Fruit fly (Drosophila melanogaster) whole organism, embryonic: ENCODE measurements around the gene Acat2.

Experiments used
- Adf1 ChIP-seq: fragments of 200-800 bp; sonication (Bioruptor generic); IDR thresholded peaks from 2 replicates; pipeline ENCODE4 v1.3.6; 2022; ENCODE audit warnings: missing biosample characterization, missing genetic modification characterization
- Atf6 ChIP-seq: fragments of 200-800 bp; sonication (Bioruptor generic); IDR thresholded peaks from 2 replicates; pipeline ENCODE4 v1.3.6; 2022; ENCODE audit warnings: missing biosample characterization, missing genetic modification characterization
- B-H2 ChIP-seq: fragments of 200-800 bp; sonication (Bioruptor generic); optimal IDR thresholded peaks from 2 replicates; lab custom pipeline; 2018; ENCODE audit warnings: missing biosample characterization, mild to moderate bottlenecking, missing genetic modification characterization
- CG10366 ChIP-seq: fragments of 200-800 bp; sonication (Bioruptor generic); IDR thresholded peaks from 2 replicates; pipeline ENCODE4 v1.3.6; 2022; ENCODE audit warnings: missing biosample characterization, missing genetic modification characterization
- CG11398 ChIP-seq: fragments of 200-800 bp; sonication (Bioruptor generic); optimal IDR thresholded peaks from 2 replicates; lab custom pipeline; 2016; ENCODE audit warnings: missing biosample characterization, missing genetic modification characterization
- CG11695 ChIP-seq: fragments of 200-800 bp; sonication (Bioruptor generic); IDR thresholded peaks from 3 replicates; pipeline ENCODE4 v1.3.6; 2022; ENCODE audit warnings: missing biosample characterization, missing genetic modification characterization
- CG12659 ChIP-seq: fragments of 200-800 bp; sonication (Bioruptor generic); optimal IDR thresholded peaks from 3 replicates; lab custom pipeline; 2017; ENCODE audit warnings: mild to moderate bottlenecking, missing biosample characterization, missing genetic modification reagents, missing genetic modification characterization
- CG13123 ChIP-seq: fragments of 200-800 bp; sonication (Bioruptor generic); optimal IDR thresholded peaks from 2 replicates; lab custom pipeline; 2016; ENCODE audit warnings: missing biosample characterization, missing genetic modification characterization
- CG13296 ChIP-seq: fragments of 200-800 bp; sonication (Bioruptor generic); optimal IDR thresholded peaks from 3 replicates; lab custom pipeline; 2018; ENCODE audit warnings: missing biosample characterization, mild to moderate bottlenecking, missing genetic modification characterization
- CG13894 ChIP-seq: fragments of 200-800 bp; sonication (Bioruptor generic); optimal IDR thresholded peaks from 3 replicates; lab custom pipeline; 2018; ENCODE audit warnings: missing biosample characterization, mild to moderate bottlenecking, missing genetic modification characterization, moderate library complexity
- CG14014 ChIP-seq: fragments of 200-800 bp; sonication (Bioruptor generic); IDR thresholded peaks from 2 replicates; pipeline ENCODE4 v1.3.6; 2022; ENCODE audit warnings: missing biosample characterization, missing genetic modification characterization
- CG15269 ChIP-seq: fragments of 200-800 bp; sonication (Bioruptor generic); optimal IDR thresholded peaks from 2 replicates; lab custom pipeline; 2018; ENCODE audit warnings: missing biosample characterization, mild to moderate bottlenecking, missing genetic modification characterization, moderate library complexity
- CG1603 ChIP-seq: fragments of 200-800 bp; sonication (Bioruptor generic); optimal IDR thresholded peaks from 2 replicates; lab custom pipeline; 2019; ENCODE audit warnings: missing biosample characterization, mild to moderate bottlenecking, missing genetic modification characterization, moderate library complexity
- CG2116 ChIP-seq: fragments of 200-800 bp; sonication (Bioruptor generic); optimal IDR thresholded peaks from 3 replicates; lab custom pipeline; 2018; ENCODE audit warnings: missing biosample characterization, mild to moderate bottlenecking, missing genetic modification characterization
- CG2678 ChIP-seq: fragments of 200-800 bp; sonication (Bioruptor generic); optimal IDR thresholded peaks from 3 replicates; lab custom pipeline; 2019; ENCODE audit warnings: missing biosample characterization, mild to moderate bottlenecking, missing genetic modification characterization, moderate library complexity
- CG30403 ChIP-seq: fragments of 200-800 bp; sonication (Bioruptor generic); optimal IDR thresholded peaks from 3 replicates; lab custom pipeline; 2016; ENCODE audit warnings: missing biosample characterization, missing genetic modification characterization
- CG5180 ChIP-seq: fragments of 200-800 bp; sonication (Bioruptor generic); optimal IDR thresholded peaks from 3 replicates; lab custom pipeline; 2017; ENCODE audit warnings: missing biosample characterization, missing genetic modification characterization, mild to moderate bottlenecking, moderate library complexity, missing genetic modification reagents
- CG9932 ChIP-seq: fragments of 200-800 bp; sonication (Bioruptor generic); IDR thresholded peaks from 2 replicates; pipeline ENCODE4 v1.3.6; 2022; ENCODE audit warnings: missing biosample characterization, missing genetic modification characterization
- Dad ChIP-seq: fragments of 200-800 bp; sonication (Bioruptor generic); optimal IDR thresholded peaks from 3 replicates; lab custom pipeline; 2016; ENCODE audit warnings: missing biosample characterization, missing genetic modification characterization
- Eip74EF ChIP-seq, 2 experiments: fragments of 200-800 bp in 1 of 2; fragments of >200 bp in 1 of 2; sonication (Bioruptor generic) in 1 of 2; optimal IDR thresholded peaks; 2 replicates each; lab custom pipeline; 2017 to 2019; ENCODE audit warnings: missing biosample characterization in 2 of 2, missing genetic modification characterization in 2 of 2, mild to moderate bottlenecking in 1 of 2, moderate library complexity in 1 of 2
- Hmr ChIP-seq: fragments of 200-800 bp; sonication (Bioruptor generic); optimal IDR thresholded peaks from 3 replicates; lab custom pipeline; 2017; ENCODE audit warnings: mild to moderate bottlenecking, missing biosample characterization, missing genetic modification reagents, missing genetic modification characterization
- Mrtf ChIP-seq: fragments of 200-800 bp; sonication (Bioruptor generic); IDR thresholded peaks from 3 replicates; pipeline ENCODE4 v1.3.6; 2022; ENCODE audit warnings: missing biosample characterization, missing genetic modification characterization
- NC2α ChIP-seq: fragments of 200-800 bp; sonication (Bioruptor generic); optimal IDR thresholded peaks from 2 replicates; lab custom pipeline; 2016; ENCODE audit warnings: missing biosample characterization, missing genetic modification characterization
- Ptx1 ChIP-seq: fragments of 200-800 bp; sonication (Bioruptor generic); IDR thresholded peaks from 2 replicates; pipeline ENCODE4 v1.3.6; 2022; ENCODE audit warnings: missing biosample characterization, missing genetic modification characterization
- amos ChIP-seq: fragments of 200-800 bp; sonication (Bioruptor generic); IDR thresholded peaks from 2 replicates; pipeline ENCODE4 v1.3.6; 2022; ENCODE audit warnings: missing biosample characterization, missing genetic modification characterization; ENCODE audit not compliant: partially characterized antibody
- cwo ChIP-seq: fragments of 200-800 bp; sonication (Bioruptor generic); optimal IDR thresholded peaks from 3 replicates; lab custom pipeline; 2017; ENCODE audit warnings: missing biosample characterization, missing genetic modification characterization, mild to moderate bottlenecking, moderate library complexity, missing genetic modification reagents
- da ChIP-seq: fragments of 200-800 bp; sonication (Bioruptor generic); optimal IDR thresholded peaks from 2 replicates; lab custom pipeline; 2016; ENCODE audit warnings: missing biosample characterization, missing genetic modification characterization
- ewg ChIP-seq: fragments of 200-800 bp; sonication (Bioruptor generic); optimal IDR thresholded peaks from 3 replicates; lab custom pipeline; 2017; ENCODE audit warnings: mild to moderate bottlenecking, missing biosample characterization, missing genetic modification reagents, missing genetic modification characterization
- fd3F ChIP-seq: fragments of 200-800 bp; sonication (Bioruptor generic); optimal IDR thresholded peaks from 2 replicates; lab custom pipeline; 2018; ENCODE audit warnings: missing biosample characterization, mild to moderate bottlenecking, missing genetic modification characterization, moderate library complexity
- fd64A ChIP-seq: fragments of 200-800 bp; sonication (Bioruptor generic); optimal IDR thresholded peaks from 3 replicates; lab custom pipeline; 2018; ENCODE audit warnings: missing biosample characterization, mild to moderate bottlenecking, missing genetic modification characterization
- grau ChIP-seq: fragments of 200-800 bp; optimal IDR thresholded peaks from 3 replicates; lab custom pipeline; 2019; ENCODE audit warnings: missing biosample characterization, mild to moderate bottlenecking, missing genetic modification characterization, moderate library complexity
- grn ChIP-seq: fragments of 200-800 bp; sonication (Bioruptor generic); optimal IDR thresholded peaks from 3 replicates; lab custom pipeline; 2017; ENCODE audit warnings: missing biosample characterization, missing genetic modification characterization
- hb ChIP-seq: fragments of 200-800 bp; sonication (Bioruptor generic); IDR thresholded peaks from 3 replicates; pipeline ENCODE4 v1.3.6; 2022; ENCODE audit warnings: missing biosample characterization, missing genetic modification characterization; ENCODE audit not compliant: partially characterized antibody
- hth ChIP-seq: fragments of >200 bp; optimal IDR thresholded peaks from 2 replicates; lab custom pipeline; 2017; ENCODE audit warnings: inconsistent platforms
- kni ChIP-seq: fragments of 200-800 bp; sonication (Bioruptor generic); optimal IDR thresholded peaks from 3 replicates; lab custom pipeline; 2017; ENCODE audit warnings: mild to moderate bottlenecking, missing biosample characterization, missing genetic modification reagents, missing genetic modification characterization
- lmd ChIP-seq: fragments of 200-800 bp; sonication (Bioruptor generic); IDR thresholded peaks from 2 replicates; pipeline ENCODE4 v1.3.6; 2022; ENCODE audit warnings: missing biosample characterization, missing genetic modification characterization
- nerfin-1 ChIP-seq: fragments of 200-800 bp; sonication (Bioruptor generic); optimal IDR thresholded peaks from 3 replicates; lab custom pipeline; 2019; ENCODE audit warnings: missing biosample characterization, mild to moderate bottlenecking, missing genetic modification characterization, moderate library complexity
- p53 ChIP-seq: fragments of 200-800 bp; sonication (Bioruptor generic); optimal IDR thresholded peaks from 2 replicates; lab custom pipeline; 2016; ENCODE audit warnings: missing biosample characterization, missing genetic modification characterization
- pita ChIP-seq: fragments of 200-800 bp; sonication (Bioruptor generic); optimal IDR thresholded peaks from 2 replicates; lab custom pipeline; 2017; ENCODE audit warnings: missing biosample characterization, mild to moderate bottlenecking, missing genetic modification characterization
- prd ChIP-seq, 3 experiments: fragments of >200 bp in 2 of 3; fragments of 200-800 bp in 1 of 3; sonication (Bioruptor generic) in 1 of 3; optimal IDR thresholded peaks in 2 of 3; IDR thresholded peaks in 1 of 3; 2 replicates in 2 of 3; 3 replicates in 1 of 3; pipeline versions ENCODE4 v1.3.6 to Lab custom; 2017 to 2022; ENCODE audit warnings: missing biosample characterization in 1 of 3, missing genetic modification characterization in 1 of 3
- sd ChIP-seq: fragments of 200-800 bp; sonication (Bioruptor generic); optimal IDR thresholded peaks from 3 replicates; lab custom pipeline; 2018; ENCODE audit warnings: missing biosample characterization, mild to moderate bottlenecking, missing genetic modification characterization, moderate library complexity
- sens ChIP-seq: fragments of 200-800 bp; sonication (Bioruptor generic); peaks from one replicate; lab custom pipeline; 2016; ENCODE audit warnings: missing biosample characterization, missing genetic modification characterization
- sob ChIP-seq: fragments of 200-800 bp; sonication (Bioruptor generic); IDR thresholded peaks from 2 replicates; pipeline ENCODE4 v1.3.6; 2022; ENCODE audit warnings: missing biosample characterization, missing genetic modification characterization
- stwl ChIP-seq: fragments of 200-800 bp; sonication (Bioruptor generic); optimal IDR thresholded peaks from 3 replicates; lab custom pipeline; 2018; ENCODE audit warnings: missing biosample characterization, mild to moderate bottlenecking, missing genetic modification characterization, moderate library complexity
- tgo ChIP-seq: fragments of 200-800 bp; sonication (Bioruptor generic); IDR thresholded peaks from 3 replicates; pipeline ENCODE4 v1.3.6; 2022; ENCODE audit warnings: missing biosample characterization, missing genetic modification characterization
- wdn ChIP-seq: fragments of 200-800 bp; sonication (Bioruptor generic); IDR thresholded peaks from 2 replicates; pipeline ENCODE4 v1.3.6; 2022; ENCODE audit warnings: missing biosample characterization, missing genetic modification characterization
- wor ChIP-seq: fragments of 200-800 bp; sonication (Bioruptor generic); IDR thresholded peaks from 2 replicates; pipeline ENCODE4 v1.3.6; 2022; ENCODE audit warnings: missing biosample characterization, missing genetic modification characterization
- z ChIP-seq: fragments of 200-800 bp; sonication (Bioruptor generic); IDR thresholded peaks from 3 replicates; pipeline ENCODE4 v1.3.6; 2022; ENCODE audit warnings: missing biosample characterization, missing genetic modification characterization

Gene Acat2

DNA sequence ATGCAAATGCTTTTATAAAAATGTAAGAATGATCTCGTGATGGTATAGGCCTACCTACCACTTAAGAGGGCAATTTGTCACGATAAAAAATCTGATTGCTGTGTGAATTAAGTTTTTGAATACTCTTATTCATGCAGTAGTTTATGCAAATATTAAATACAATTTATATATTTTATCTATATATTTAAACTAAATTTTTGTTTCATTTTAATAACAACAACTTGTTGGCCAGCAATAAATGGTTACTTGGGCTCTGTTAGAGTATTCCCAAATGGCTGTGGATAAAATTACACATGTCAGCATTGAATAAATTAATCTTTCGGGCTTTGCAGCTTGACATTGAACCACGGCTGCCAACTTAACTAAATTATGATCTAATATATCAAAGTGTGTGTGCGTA is 44.2 kb upstream of the Acat2 start (continued):
- TF ChIP-seq cwo (peak; percentile 61), Atf6 (GFP tag; lab: Robert Waterston, UW) (peak; percentile 66; the same call in 1 of the 2 replicates), hth (lab: Kevin White, UChicago) (no peak), grau (tag; lab: Kevin White, UChicago) (peak; percentile 58), tgo (GFP tag; lab: Robert Waterston, UW) (peak; percentile 17; the same call in 2 of the 3 replicates), B-H2 (GFP tag; lab: Kevin White, UChicago) (no peak), CG9932 (GFP tag; lab: Robert Waterston, UW) (peak; percentile 51), amos (no peak), CG12659 (GFP tag; lab: Kevin White, UChicago) (peak; percentile 17), stwl (tag; lab: Kevin White, UChicago) (no peak), CG13296 (GFP tag; lab: Kevin White, UChicago) (peak; percentile 37), fd3F (GFP tag; lab: Kevin White, UChicago) (peak; percentile 43), lmd (GFP tag; lab: Robert Waterston, UW) (peak; percentile 27; the same call in 1 of the 2 replicates), hb (GFP tag; lab: Robert Waterston, UW) (no peak), prd (optimal IDR thresholded peaks at IDR 0.05; lab: Kevin White, UChicago) (no peak), prd (GFP tag; IDR thresholded peaks at IDR 0.05; lab: Robert Waterston, UW) (peak; percentile 29; the same call in 1 of the 3 replicates), CG14014 (GFP tag; lab: Robert Waterston, UW) (peak; percentile 62; the same call in 1 of the 2 replicates), sob (peak; percentile 49; the same call in 1 of the 2 replicates), p53 (GFP tag; lab: Kevin White, UChicago) (no peak), Hmr (GFP tag; lab: Kevin White, UChicago) (peak; percentile 8), NC2α (GFP tag; lab: Kevin White, UChicago) (no peak), wor (GFP tag; lab: Robert Waterston, UW) (no peak), Adf1 (GFP tag; lab: Robert Waterston, UW) (peak; percentile 36; the same call in 1 of the 2 replicates), CG15269 (tag; lab: Kevin White, UChicago) (peak; percentile 69), CG2678 (peak; percentile 62), CG10366 (peak; percentile 22; the same call in 1 of the 2 replicates), CG30403 (peak; percentile 18), ewg (GFP tag; lab: Kevin White, UChicago) (no peak), sd (tag; lab: Kevin White, UChicago) (peak; percentile 18), CG11695 (0 out of 3 replicates have a peak, but pooled peaks have one; percentile 50)

DNA sequence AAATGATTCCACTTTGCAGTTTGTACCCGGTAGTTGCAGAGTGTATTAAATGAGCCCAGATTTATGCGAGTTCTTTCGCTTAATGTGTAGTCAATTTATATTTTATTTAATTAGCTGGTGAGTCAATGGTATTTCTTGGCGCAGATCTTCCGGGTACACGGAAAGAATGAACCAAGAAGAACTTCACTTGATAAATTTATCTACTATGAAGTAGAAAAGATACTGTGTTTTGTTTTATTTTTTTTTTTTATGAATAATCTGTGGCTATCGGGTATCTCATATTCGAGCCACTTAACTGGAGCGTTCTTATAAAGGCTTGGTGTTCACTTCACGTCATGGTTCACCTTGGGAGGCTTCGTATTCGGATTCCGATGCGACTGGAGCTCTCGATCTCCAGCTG is 37.7 kb upstream of the Acat2 start:
- TF ChIP-seq sd (tag; lab: Kevin White, UChicago) (peak; percentile 9), wdn (GFP tag; lab: Robert Waterston, UW) (no peak), da (no peak), sens (GFP tag; lab: Kevin White, UChicago) (peak; percentile 50)

DNA sequence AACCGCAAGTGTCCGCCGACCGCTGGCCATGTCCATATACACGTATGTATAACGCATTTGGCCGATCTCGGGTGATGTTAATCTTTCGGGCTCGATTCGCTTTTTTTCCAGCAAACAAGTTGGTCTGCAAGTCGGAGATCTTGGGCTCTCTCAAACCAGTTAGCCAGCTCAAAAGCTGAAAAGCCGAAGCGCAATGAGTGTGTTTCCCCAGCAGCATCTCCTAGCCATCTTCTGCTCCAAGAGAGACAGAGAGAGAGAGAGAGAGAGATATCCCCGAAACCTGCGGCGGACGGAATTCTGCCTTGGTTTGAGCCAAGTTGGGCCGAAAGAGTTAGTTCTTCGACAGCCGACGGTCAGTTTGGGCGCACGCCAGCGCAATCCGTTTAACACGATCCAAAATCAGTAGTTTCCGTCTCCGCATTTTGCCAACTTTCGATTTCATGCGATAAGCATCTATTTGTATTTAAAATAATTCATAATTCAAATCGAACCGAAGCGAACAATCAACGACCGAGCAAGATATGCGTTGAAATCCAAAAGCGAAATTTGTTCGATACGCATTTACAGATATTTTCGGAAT is 37.2 kb upstream of the Acat2 start:
- TF ChIP-seq CG13894 (tag; lab: Kevin White, UChicago): peak; percentile 31
- TF ChIP-seq Mrtf (GFP tag; lab: Robert Waterston, UW): no peak
- TF ChIP-seq CG5180 (GFP tag; lab: Kevin White, UChicago): peak; percentile 90
- no peak for TF ChIP-seq Ptx1 (GFP tag; lab: Robert Waterston, UW)
- TF ChIP-seq kni: no peak
- TF ChIP-seq Hmr (GFP tag; lab: Kevin White, UChicago): no peak
- peak; percentile 88 for TF ChIP-seq z (GFP tag; lab: Robert Waterston, UW)
- TF ChIP-seq Dad: no peak
- no peak for TF ChIP-seq CG13123
- no peak for TF ChIP-seq CG2116 (GFP tag; lab: Kevin White, UChicago)
- TF ChIP-seq fd64A (GFP tag; lab: Kevin White, UChicago): no peak
- TF ChIP-seq grn: peak; percentile 44
- no peak for TF ChIP-seq pita (GFP tag; lab: Kevin White, UChicago)
- no peak for TF ChIP-seq CG11398 (GFP tag; lab: Kevin White, UChicago)
- no peak for TF ChIP-seq Atf6 (GFP tag; lab: Robert Waterston, UW)
- TF ChIP-seq Eip74EF (GFP tag; optimal IDR thresholded peaks at IDR 0.05; lab: Kevin White, UChicago): peak in 1 of 2 experiments; percentile 73
- no peak for TF ChIP-seq nerfin-1 (tag; lab: Kevin White, UChicago)
- no peak for TF ChIP-seq CG1603 (tag; lab: Kevin White, UChicago)
